Worm (Caenorhabditis elegans) whole organism, L1 larva: Measurements from ENCODE around the gene fbxa-74.
A peak's percentile ranks its signal among the peaks of the same experiment; 100 is the strongest.

Experiments
- C04F5.9 ChIP-seq: sonication (generic microtip); optimal IDR thresholded peaks from 2 replicates; lab custom pipeline; 2016; ENCODE audit warnings: missing genetic modification characterization, missing compliant biosample characterization
- C16A3.4 ChIP-seq: fragments of 150-350 bp; optimal IDR thresholded peaks from 2 replicates; lab custom pipeline; 2014; ENCODE audit warnings: missing biosample characterization, missing genetic modification characterization
- F16B12.6 ChIP-seq: fragments of 150-350 bp; optimal IDR thresholded peaks from 2 replicates; lab custom pipeline; 2014; ENCODE audit warnings: missing biosample characterization, missing genetic modification characterization
- aha-1 ChIP-seq: fragments of 150-350 bp; optimal IDR thresholded peaks from 2 replicates; lab custom pipeline; 2014; ENCODE audit warnings: missing biosample characterization, missing genetic modification characterization
- aly-2 ChIP-seq: fragments of 150-350 bp; optimal IDR thresholded peaks from 2 replicates; lab custom pipeline; 2014; ENCODE audit warnings: missing biosample characterization, missing genetic modification characterization
- ceh-63 ChIP-seq: fragments of 200-800 bp; sonication (Bioruptor generic); optimal IDR thresholded peaks from 2 replicates; lab custom pipeline; 2018; ENCODE audit warnings: mild to moderate bottlenecking, missing genetic modification characterization, missing compliant biosample characterization
- ceh-82 ChIP-seq, 3 experiments: fragments of 150-350 bp in 1 of 3; sonication (generic microtip) in 2 of 3; optimal IDR thresholded peaks; 2 replicates each; lab custom pipeline; 2014 to 2017; ENCODE audit warnings: missing biosample characterization in 3 of 3, missing genetic modification characterization in 3 of 3
- ces-1 ChIP-seq: fragments of 150-350 bp; optimal IDR thresholded peaks from 2 replicates; lab custom pipeline; 2014; ENCODE audit warnings: missing biosample characterization, missing genetic modification reagents, missing genetic modification characterization
- dpl-1 ChIP-seq, 3 experiments: fragments of 150-350 bp in 2 of 3; sonication (generic microtip) in 1 of 3; optimal IDR thresholded peaks; 2 replicates each; lab custom pipeline; 2014 to 2017; ENCODE audit warnings: missing biosample characterization in 3 of 3, missing genetic modification characterization in 3 of 3, missing genetic modification reagents in 3 of 3
- egl-27 ChIP-seq, 2 experiments: fragments of 150-350 bp in 1 of 2; sonication (generic microtip); optimal IDR thresholded peaks; 3 replicates each; lab custom pipeline; 2017 to 2018; ENCODE audit warnings: missing biosample characterization in 2 of 2, missing genetic modification characterization in 2 of 2, missing genetic modification reagents in 2 of 2
- elt-2 ChIP-seq: sonication (generic microtip); optimal IDR thresholded peaks from 2 replicates; lab custom pipeline; 2016; ENCODE audit warnings: missing genetic modification characterization, mild to moderate bottlenecking, inconsistent platforms, missing compliant biosample characterization, missing genetic modification reagents
- fkh-8 ChIP-seq: sonication (generic microtip); optimal IDR thresholded peaks from 2 replicates; lab custom pipeline; 2016; ENCODE audit warnings: mild to moderate bottlenecking, missing genetic modification characterization, missing compliant biosample characterization
- hlh-4 ChIP-seq: sonication (generic microtip); optimal IDR thresholded peaks from 2 replicates; lab custom pipeline; 2016; ENCODE audit warnings: mild to moderate bottlenecking, missing genetic modification characterization, missing compliant biosample characterization
- isw-1 ChIP-seq: fragments of 200-800 bp; sonication (Bioruptor generic); IDR thresholded peaks from 2 replicates; pipeline ENCODE4 v1.3.6; 2022; ENCODE audit warnings: missing genetic modification characterization, missing compliant biosample characterization
- jun-1 ChIP-seq: fragments of 150-350 bp; optimal IDR thresholded peaks from 2 replicates; lab custom pipeline; 2014; ENCODE audit warnings: missing biosample characterization, missing genetic modification reagents, missing genetic modification characterization
- lin-14 ChIP-seq: fragments of 200-800 bp; sonication (Bioruptor generic); optimal IDR thresholded peaks from 2 replicates; lab custom pipeline; 2018; ENCODE audit warnings: mild to moderate bottlenecking, missing genetic modification characterization, moderate library complexity, missing compliant biosample characterization
- lin-15B ChIP-seq: fragments of 150-350 bp; sonication (generic microtip); optimal IDR thresholded peaks from 3 replicates; lab custom pipeline; 2014; ENCODE audit warnings: missing biosample characterization, missing genetic modification characterization
- lin-35 ChIP-seq, 2 experiments: fragments of 150-350 bp; optimal IDR thresholded peaks; 2 replicates each; lab custom pipeline; 2014; ENCODE audit warnings: missing biosample characterization in 2 of 2, missing genetic modification characterization in 2 of 2, missing genetic modification reagents in 2 of 2
- lin-39 ChIP-seq: fragments of 150-350 bp; optimal IDR thresholded peaks from 2 replicates; lab custom pipeline; 2014; ENCODE audit warnings: missing biosample characterization, missing genetic modification reagents, missing genetic modification characterization
- lir-3 ChIP-seq: sonication (generic microtip); optimal IDR thresholded peaks from 2 replicates; lab custom pipeline; 2016; ENCODE audit warnings: mild to moderate bottlenecking, missing genetic modification characterization, moderate library complexity, missing compliant biosample characterization; ENCODE audit not compliant: poor library complexity
- mdl-1 ChIP-seq, 2 experiments: fragments of 150-350 bp; optimal IDR thresholded peaks; 2 replicates each; lab custom pipeline; 2014 to 2017; ENCODE audit warnings: missing biosample characterization in 2 of 2, missing genetic modification characterization in 2 of 2, inconsistent platforms in 1 of 2
- mef-2 ChIP-seq: fragments of 150-350 bp; optimal IDR thresholded peaks from 2 replicates; lab custom pipeline; 2014; ENCODE audit warnings: missing biosample characterization, missing genetic modification characterization
- mep-1 ChIP-seq: fragments of 150-350 bp; optimal IDR thresholded peaks from 2 replicates; lab custom pipeline; 2014; ENCODE audit warnings: missing biosample characterization, missing genetic modification characterization
- nhr-11 ChIP-seq: fragments of 150-350 bp; optimal IDR thresholded peaks from 2 replicates; lab custom pipeline; 2014; ENCODE audit warnings: missing biosample characterization, missing genetic modification characterization
- nhr-12 ChIP-seq: sonication (generic microtip); optimal IDR thresholded peaks from 2 replicates; lab custom pipeline; 2017; ENCODE audit warnings: missing biosample characterization, missing genetic modification characterization
- nhr-19 ChIP-seq: fragments of 200-800 bp; sonication (Bioruptor generic); conservative IDR thresholded peaks from 2 replicates; pipeline ENCODE4 v1.3.6; 2022; ENCODE audit warnings: missing genetic modification characterization, missing compliant biosample characterization
- nhr-20 ChIP-seq: sonication (generic microtip); optimal IDR thresholded peaks from 2 replicates; lab custom pipeline; 2016; ENCODE audit warnings: mild to moderate bottlenecking, missing genetic modification characterization, missing compliant biosample characterization
- nhr-28 ChIP-seq: fragments of 150-350 bp; optimal IDR thresholded peaks from 2 replicates; lab custom pipeline; 2014; ENCODE audit warnings: missing biosample characterization, missing genetic modification characterization
- nhr-47 ChIP-seq: sonication (generic microtip); optimal IDR thresholded peaks from 2 replicates; lab custom pipeline; 2016; ENCODE audit warnings: mild to moderate bottlenecking, missing genetic modification characterization, moderate library complexity, missing compliant biosample characterization
- nhr-71 ChIP-seq: sonication (generic microtip); optimal IDR thresholded peaks from 2 replicates; lab custom pipeline; 2016; ENCODE audit warnings: mild to moderate bottlenecking, missing genetic modification characterization, moderate library complexity, missing compliant biosample characterization
- nhr-77 ChIP-seq: fragments of 150-350 bp; optimal IDR thresholded peaks from 2 replicates; lab custom pipeline; 2014; ENCODE audit warnings: missing biosample characterization, missing genetic modification characterization
- nhr-85 ChIP-seq: sonication (generic microtip); peaks from one replicate; lab custom pipeline; 2016; ENCODE audit warnings: missing genetic modification characterization, inconsistent platforms, missing compliant biosample characterization
- pag-3 ChIP-seq: sonication (generic microtip); optimal IDR thresholded peaks from 2 replicates; lab custom pipeline; 2017; ENCODE audit warnings: missing genetic modification characterization, mild to moderate bottlenecking, missing compliant biosample characterization, antibody characterized with exemption, borderline replicate concordance; ENCODE audit not compliant: insufficient read depth
- rnt-1 ChIP-seq: sonication (generic microtip); optimal IDR thresholded peaks from 2 replicates; lab custom pipeline; 2016; ENCODE audit warnings: mild to moderate bottlenecking, missing genetic modification characterization, moderate library complexity, missing compliant biosample characterization
- skn-1 ChIP-seq: fragments of 150-350 bp; optimal IDR thresholded peaks from 2 replicates; lab custom pipeline; 2014; ENCODE audit warnings: missing biosample characterization, missing genetic modification characterization
- snpc-4 ChIP-seq: fragments of 150-350 bp; optimal IDR thresholded peaks from 2 replicates; lab custom pipeline; 2014; ENCODE audit warnings: missing biosample characterization, missing genetic modification characterization
- snu-23 ChIP-seq: sonication (generic microtip); optimal IDR thresholded peaks from 2 replicates; lab custom pipeline; 2016; ENCODE audit warnings: missing genetic modification characterization, missing compliant biosample characterization
- sptf-1 ChIP-seq: fragments of 150-350 bp; optimal IDR thresholded peaks from 2 replicates; lab custom pipeline; 2014; ENCODE audit warnings: missing biosample characterization, missing genetic modification characterization
- sup-37 ChIP-seq: fragments of 200-800 bp; sonication (Bioruptor generic); optimal IDR thresholded peaks from 2 replicates; lab custom pipeline; 2018; ENCODE audit warnings: mild to moderate bottlenecking, missing genetic modification characterization, missing compliant biosample characterization
- swsn-7 ChIP-seq: sonication (generic microtip); optimal IDR thresholded peaks from 2 replicates; lab custom pipeline; 2016; ENCODE audit warnings: missing genetic modification characterization, missing compliant biosample characterization
- unc-130 ChIP-seq: fragments of 150-350 bp; optimal IDR thresholded peaks from 2 replicates; lab custom pipeline; 2017; ENCODE audit warnings: missing biosample characterization, missing genetic modification characterization, inconsistent platforms
- unc-62 ChIP-seq: fragments of 150-350 bp; optimal IDR thresholded peaks from 2 replicates; lab custom pipeline; 2014; ENCODE audit warnings: missing biosample characterization, missing genetic modification reagents, missing genetic modification characterization
- unc-86 ChIP-seq: sonication (generic microtip); optimal IDR thresholded peaks from 2 replicates; lab custom pipeline; 2016; ENCODE audit warnings: missing genetic modification characterization, missing compliant biosample characterization
- unc-98 ChIP-seq: fragments of 200-800 bp; sonication (Bioruptor generic); IDR thresholded peaks from 2 replicates; pipeline ENCODE4 v1.3.6; 2022; ENCODE audit warnings: missing genetic modification characterization, missing compliant biosample characterization
- xbp-1 ChIP-seq: sonication (generic microtip); optimal IDR thresholded peaks from 2 replicates; lab custom pipeline; 2016; ENCODE audit warnings: missing genetic modification characterization, missing compliant biosample characterization
- zag-1 ChIP-seq: fragments of 150-350 bp; optimal IDR thresholded peaks from 2 replicates; lab custom pipeline; 2014; ENCODE audit warnings: missing biosample characterization, missing genetic modification characterization
- zip-4 ChIP-seq: fragments of 200-800 bp; sonication (Bioruptor generic); optimal IDR thresholded peaks from 2 replicates; lab custom pipeline; 2018; ENCODE audit warnings: mild to moderate bottlenecking, missing genetic modification characterization, moderate library complexity, missing compliant biosample characterization

Gene fbxa-74

ce11 chrIII:1680996-1681395, 17.8 kb downstream of the fbxa-74 start (continued):
- TF ChIP-seq sup-37 (GFP tag; lab: Kevin White, UChicago) (no peak), C04F5.9 (tag; lab: Kevin White, UChicago) (no peak), nhr-85 (tag; lab: Kevin White, UChicago) (peak; percentile 99), aha-1 (no peak), aly-2 (tag; lab: Kevin White, UChicago) (peak; percentile 10), egl-27 (tag; optimal IDR thresholded peaks at IDR 0.05; lab: Kevin White, UChicago) (peak in 1 of 2 experiments; percentile 11), skn-1 (tag; lab: Kevin White, UChicago) (peak; percentile 20), swsn-7 (tag; lab: Kevin White, UChicago) (peak; percentile 84), unc-62 (no peak), dpl-1 (GFP tag; optimal IDR thresholded peaks at IDR 0.05; lab: Kevin White, UChicago) (peak; percentile 1 to 63 (median 35))

ce11 chrIII:1680393-1680792, 18.4 kb downstream of the fbxa-74 start:
- TF ChIP-seq lin-35 (GFP tag; optimal IDR thresholded peaks at IDR 0.05; lab: Kevin White, UChicago) (no peak), ceh-82 (tag; optimal IDR thresholded peaks at IDR 0.05; lab: Kevin White, UChicago) (no peak), sup-37 (GFP tag; lab: Kevin White, UChicago) (no peak), nhr-28 (tag; lab: Kevin White, UChicago) (no peak), zip-4 (no peak), nhr-19 (GFP tag; lab: Robert Waterston, UW) (no peak), zag-1 (tag; lab: Kevin White, UChicago) (no peak), lir-3 (tag; lab: Kevin White, UChicago) (no peak), nhr-47 (tag; lab: Kevin White, UChicago) (no peak), nhr-12 (tag; lab: Kevin White, UChicago) (no peak), xbp-1 (tag; lab: Kevin White, UChicago) (no peak), unc-130 (tag; lab: Kevin White, UChicago) (no peak), unc-98 (GFP tag; lab: Robert Waterston, UW) (no peak), sptf-1 (tag; lab: Kevin White, UChicago) (no peak), C16A3.4 (tag; lab: Kevin White, UChicago) (no peak), jun-1 (tag; lab: Kevin White, UChicago) (no peak), unc-86 (tag; lab: Kevin White, UChicago) (no peak), hlh-4 (tag; lab: Kevin White, UChicago) (no peak), mdl-1 (tag; optimal IDR thresholded peaks at IDR 0.05; lab: Kevin White, UChicago) (no peak), lin-39 (no peak)

ce11 chrIII:1678671-1679070, 20.1 kb downstream of the fbxa-74 start:
- TF ChIP-seq nhr-20 (tag; lab: Kevin White, UChicago) (no peak), aha-1 (no peak), lir-3 (tag; lab: Kevin White, UChicago) (no peak), sptf-1 (tag; lab: Kevin White, UChicago) (no peak), sup-37 (GFP tag; lab: Kevin White, UChicago) (no peak), ceh-63 (no peak), nhr-71 (tag; lab: Kevin White, UChicago) (peak; percentile 49), mdl-1 (tag; optimal IDR thresholded peaks at IDR 0.05; lab: Kevin White, UChicago) (no peak), rnt-1 (peak; percentile 67), elt-2 (tag; lab: Kevin White, UChicago) (no peak), fkh-8 (tag; lab: Kevin White, UChicago) (no peak), lin-14 (GFP tag; lab: Kevin White, UChicago) (peak; percentile 59), snu-23 (peak; percentile 14), skn-1 (tag; lab: Kevin White, UChicago) (no peak)

- no peak for TF ChIP-seq snpc-4 (tag; lab: Kevin White, UChicago)
- no peak for TF ChIP-seq F16B12.6 (tag; lab: Kevin White, UChicago)
- no peak for TF ChIP-seq nhr-85 (tag; lab: Kevin White, UChicago)
- TF ChIP-seq lin-15B (tag; lab: Kevin White, UChicago): no peak
- no peak for TF ChIP-seq nhr-11 (tag; lab: Kevin White, UChicago)
- no peak for TF ChIP-seq nhr-77 (tag; lab: Kevin White, UChicago)
- no peak for TF ChIP-seq mep-1 (tag; lab: Kevin White, UChicago)
- no peak for TF ChIP-seq ces-1 (GFP tag; lab: Kevin White, UChicago)
- no peak for TF ChIP-seq lir-3 (tag; lab: Kevin White, UChicago)
- no peak for TF ChIP-seq skn-1 (tag; lab: Kevin White, UChicago)
- no peak for TF ChIP-seq ceh-82 (tag; optimal IDR thresholded peaks at IDR 0.05; lab: Kevin White, UChicago)
- no peak for TF ChIP-seq pag-3 (tag; lab: Kevin White, UChicago)
- TF ChIP-seq isw-1 (GFP tag; lab: Robert Waterston, UW): no peak
- no peak for TF ChIP-seq mef-2 (tag; lab: Kevin White, UChicago)
- no peak for TF ChIP-seq nhr-20 (tag; lab: Kevin White, UChicago)
- no peak for TF ChIP-seq lin-35 (GFP tag; optimal IDR thresholded peaks at IDR 0.05; lab: Kevin White, UChicago)
- TF ChIP-seq, all 84 proteins: peak for 0
Measured at ce11 chrIII:1676588-1676987, 22.2 kb downstream of the fbxa-74 start, which contains the start of gene Y22D7AR.6. Gene Y22D7AR.6 (minus strand): TSS chrIII:1676721.
